Fruit fly (Drosophila melanogaster): ENCODE results near the gene Dcr-1.

Gene Dcr-1

dm6 chr3R:22686336-22686874 is 54.5 kb downstream of the Dcr-1 start, which contains the start of the genes Gclm and CG17625 (continued):
- TF ChIP-seq lmd (GFP tag; IDR thresholded peaks at IDR 0.05) (peak; percentile 54; the same call in 1 of the 2 replicates), Hey (tag; optimal IDR thresholded peaks at IDR 0.05) (peak; percentile 41), eve (GFP tag; optimal IDR thresholded peaks at IDR 0.05) (no peak), CG17612 (GFP tag; IDR thresholded peaks at IDR 0.05) (no peak), CG13287 (GFP tag; IDR thresholded peaks at IDR 0.05; ENCODE audit: partially characterized antibody) (peak; percentile 83), CG11456 (GFP tag; IDR thresholded peaks at IDR 0.05) (peak; percentile 74), CG15514 (GFP tag; optimal IDR thresholded peaks at IDR 0.05) (peak; percentile 83), CG15601 (tag; optimal IDR thresholded peaks at IDR 0.05) (peak; percentile 7), exex (tag; optimal IDR thresholded peaks at IDR 0.05) (peak; percentile 42), CG2120 (GFP tag; optimal IDR thresholded peaks at IDR 0.05) (peak; percentile 78), nerfin-2 (GFP tag; IDR thresholded peaks at IDR 0.05; ENCODE audit: partially characterized antibody) (peak; percentile 68), CG13624 (GFP tag; optimal IDR thresholded peaks at IDR 0.05) (peak; percentile 26), Side (GFP tag; optimal IDR thresholded peaks at IDR 0.05) (peak; percentile 63), sc (optimal IDR thresholded peaks at IDR 0.05) (no peak), sc (GFP tag; optimal IDR thresholded peaks at IDR 0.05) (no peak), chif (GFP tag; optimal IDR thresholded peaks at IDR 0.05) (peak; percentile 18 to 21), pan (optimal IDR thresholded peaks at IDR 0.05) (no peak), pan (GFP tag; optimal IDR thresholded peaks at IDR 0.05 in 1 of 2, IDR thresholded peaks at IDR 0.05 in 1 of 2) (no peak), CG15269 (tag; optimal IDR thresholded peaks at IDR 0.05) (peak; percentile 60), zen (tag; optimal IDR thresholded peaks at IDR 0.05) (peak; percentile 15), Antp (GFP tag; optimal IDR thresholded peaks at IDR 0.05) (peak; percentile 47), wek (GFP tag; optimal IDR thresholded peaks at IDR 0.05) (peak; percentile 56), CG2129 (GFP tag; IDR thresholded peaks at IDR 0.05; ENCODE audit: partially characterized antibody) (peak; percentile 49; the same call in 1 of the 2 replicates), lilli (GFP tag; optimal IDR thresholded peaks at IDR 0.05) (peak; percentile 57), ewg (GFP tag; optimal IDR thresholded peaks at IDR 0.05) (peak; percentile 33), CG12104 (GFP tag; optimal IDR thresholded peaks at IDR 0.05) (no peak), CG1832 (GFP tag; optimal IDR thresholded peaks at IDR 0.05) (no peak), CG8290 (GFP tag; optimal IDR thresholded peaks at IDR 0.05) (peak; percentile 33), CG8290 (tag; optimal IDR thresholded peaks at IDR 0.05) (no peak), Bgb (GFP tag; IDR thresholded peaks at IDR 0.05; ENCODE audit: partially characterized antibody) (peak; percentile 83), her (GFP tag; optimal IDR thresholded peaks at IDR 0.05) (peak; percentile 33), Opbp (GFP tag; IDR thresholded peaks at IDR 0.05; ENCODE audit: partially characterized antibody) (peak; percentile 86), CG11085 (GFP tag; IDR thresholded peaks at IDR 0.05) (no peak), CG10267 (tag; optimal IDR thresholded peaks at IDR 0.05) (peak; percentile 90), gfzf (GFP tag; optimal IDR thresholded peaks at IDR 0.05) (peak; percentile 9), CG7271 (tag; optimal IDR thresholded peaks at IDR 0.05) (no peak), en (GFP tag; optimal IDR thresholded peaks at IDR 0.05) (no peak), ken (GFP tag; IDR thresholded peaks at IDR 0.05) (peak; percentile 14; the same call in 1 of the 3 replicates), Taf1 (GFP tag; IDR thresholded peaks at IDR 0.05) (no peak), PHDP (tag; optimal IDR thresholded peaks at IDR 0.05) (peak; percentile 50), fd96Cb (tag; optimal IDR thresholded peaks at IDR 0.05) (no peak), nom (GFP tag; optimal IDR thresholded peaks at IDR 0.05) (no peak), lola (GFP tag; optimal IDR thresholded peaks at IDR 0.05) (peak in 1 of 3 experiments; percentile 46), B-H1 (GFP tag; IDR thresholded peaks at IDR 0.05) (no peak), Sry-δ (GFP tag; optimal IDR thresholded peaks at IDR 0.05) (peak; percentile 92), CG33557 (GFP tag; optimal IDR thresholded peaks at IDR 0.05) (peak; percentile 50), Camta (GFP tag; optimal IDR thresholded peaks at IDR 0.05) (no peak), CG7839 (tag; optimal IDR thresholded peaks at IDR 0.05) (peak; percentile 53), az2 (GFP tag; optimal IDR thresholded peaks at IDR 0.05) (no peak), Sin3A (optimal IDR thresholded peaks at IDR 0.05) (no peak), br (optimal IDR thresholded peaks at IDR 0.05) (no peak)
